Worm (Caenorhabditis elegans): ENCODE measurements around the gene T09A5.4.

ce11 chrII:7879266-7879718, 33.3 kb downstream of the T09A5.4 start, which contains the start of the genes vha-4 and T01H3.5:
- TF ChIP-seq lin-11 (tag; optimal IDR thresholded peaks at IDR 0.05) (no peak), sox-4 (tag; optimal IDR thresholded peaks at IDR 0.05) (no peak)
